Fruit fly (Drosophila melanogaster) whole organism, embryonic: Measurements from ENCODE around the gene ec.

Experiments
- Bdp1 ChIP-seq: fragments of 200-800 bp; sonication (Bioruptor generic); optimal IDR thresholded peaks from 3 replicates; lab custom pipeline; 2016; ENCODE audit warnings: missing biosample characterization, missing genetic modification characterization
- Blimp-1 ChIP-seq: fragments of 200-800 bp; sonication (Bioruptor generic); optimal IDR thresholded peaks from 3 replicates; lab custom pipeline; 2018; ENCODE audit warnings: missing biosample characterization, missing genetic modification characterization, mild to moderate bottlenecking, moderate library complexity, missing genetic modification reagents
- Bteb2 ChIP-seq: fragments of 200-800 bp; sonication (Bioruptor generic); optimal IDR thresholded peaks from 2 replicates; lab custom pipeline; 2016; ENCODE audit warnings: missing biosample characterization, missing genetic modification characterization
- CG11696 ChIP-seq: fragments of 200-800 bp; sonication (Bioruptor generic); IDR thresholded peaks from 2 replicates; pipeline ENCODE4 v1.3.6; 2022; ENCODE audit warnings: missing biosample characterization, missing genetic modification characterization
- CG1233 ChIP-seq: fragments of 200-800 bp; sonication (Bioruptor generic); optimal IDR thresholded peaks from 4 replicates; lab custom pipeline; 2018; ENCODE audit warnings: missing biosample characterization, mild to moderate bottlenecking, missing genetic modification characterization
- CG13296 ChIP-seq: fragments of 200-800 bp; sonication (Bioruptor generic); optimal IDR thresholded peaks from 3 replicates; lab custom pipeline; 2018; ENCODE audit warnings: missing biosample characterization, mild to moderate bottlenecking, missing genetic modification characterization
- CG14710 ChIP-seq: fragments of 200-800 bp; sonication (Bioruptor generic); optimal IDR thresholded peaks from 3 replicates; lab custom pipeline; 2019; ENCODE audit warnings: missing biosample characterization, mild to moderate bottlenecking, missing genetic modification characterization, moderate library complexity
- CG15514 ChIP-seq: fragments of 200-800 bp; sonication (Bioruptor generic); optimal IDR thresholded peaks from 3 replicates; lab custom pipeline; 2017; ENCODE audit warnings: missing biosample characterization, missing genetic modification characterization, mild to moderate bottlenecking, moderate library complexity, missing genetic modification reagents
- CG17328 ChIP-seq: fragments of 200-800 bp; sonication (Bioruptor generic); IDR thresholded peaks from 2 replicates; pipeline ENCODE4 v1.3.6; 2022; ENCODE audit warnings: missing biosample characterization, missing genetic modification characterization
- CG18011 ChIP-seq: fragments of 200-800 bp; sonication (Bioruptor generic); optimal IDR thresholded peaks from 2 replicates; lab custom pipeline; 2017; ENCODE audit warnings: missing biosample characterization, missing genetic modification characterization, mild to moderate bottlenecking, moderate library complexity, missing genotype
- CG2199 ChIP-seq: fragments of 200-800 bp; sonication (Bioruptor generic); IDR thresholded peaks from 3 replicates; pipeline ENCODE4 v1.3.6; 2022; ENCODE audit warnings: missing biosample characterization, missing genetic modification characterization
- CG2678 ChIP-seq: fragments of 200-800 bp; sonication (Bioruptor generic); optimal IDR thresholded peaks from 3 replicates; lab custom pipeline; 2019; ENCODE audit warnings: missing biosample characterization, mild to moderate bottlenecking, missing genetic modification characterization, moderate library complexity
- CG32772 ChIP-seq: fragments of 200-800 bp; sonication (Bioruptor generic); IDR thresholded peaks from 2 replicates; pipeline ENCODE4 v1.3.6; 2022; ENCODE audit warnings: missing biosample characterization, missing genetic modification characterization
- CG34224 ChIP-seq: fragments of 200-800 bp; sonication (Bioruptor generic); IDR thresholded peaks from 3 replicates; pipeline ENCODE4 v1.3.6; 2022; ENCODE audit warnings: missing biosample characterization, missing genetic modification characterization; ENCODE audit not compliant: partially characterized antibody
- CG5180 ChIP-seq: fragments of 200-800 bp; sonication (Bioruptor generic); optimal IDR thresholded peaks from 3 replicates; lab custom pipeline; 2017; ENCODE audit warnings: missing biosample characterization, missing genetic modification characterization, mild to moderate bottlenecking, moderate library complexity, missing genetic modification reagents
- CG6272 ChIP-seq: fragments of 200-800 bp; sonication (Bioruptor generic); IDR thresholded peaks from 2 replicates; pipeline ENCODE4 v1.3.6; 2022; ENCODE audit warnings: missing biosample characterization, missing genetic modification characterization
- CG6813 ChIP-seq: fragments of 200-800 bp; sonication (Bioruptor generic); optimal IDR thresholded peaks from 2 replicates; lab custom pipeline; 2017; ENCODE audit warnings: missing biosample characterization, missing genetic modification characterization, mild to moderate bottlenecking, moderate library complexity, missing genetic modification reagents
- CG7839 ChIP-seq: fragments of 200-800 bp; sonication (Bioruptor generic); optimal IDR thresholded peaks from 3 replicates; lab custom pipeline; 2018; ENCODE audit warnings: missing biosample characterization, mild to moderate bottlenecking, missing genetic modification characterization, moderate library complexity
- CHES-1-like ChIP-seq: fragments of 200-800 bp; sonication (Bioruptor generic); optimal IDR thresholded peaks from 2 replicates; lab custom pipeline; 2016; ENCODE audit warnings: missing biosample characterization, missing genetic modification characterization
- HHEX ChIP-seq: fragments of 200-800 bp; sonication (Bioruptor generic); optimal IDR thresholded peaks from 3 replicates; lab custom pipeline; 2017; ENCODE audit warnings: missing biosample characterization, mild to moderate bottlenecking, missing genetic modification characterization, missing genetic modification reagents
- Hr51 ChIP-seq, 2 experiments: fragments of 200-800 bp; sonication (Bioruptor generic); optimal IDR thresholded peaks; 2 replicates in 1 of 2; 3 replicates in 1 of 2; lab custom pipeline; 2016 to 2018; ENCODE audit warnings: missing biosample characterization in 2 of 2, missing genetic modification characterization in 2 of 2, mild to moderate bottlenecking in 1 of 2, moderate library complexity in 1 of 2
- Mad ChIP-seq: fragments of 200-800 bp; sonication (Bioruptor generic); optimal IDR thresholded peaks from 2 replicates; lab custom pipeline; 2016; ENCODE audit warnings: missing biosample characterization, missing genetic modification characterization
- Pdp1 ChIP-seq, 2 experiments: fragments of 200-800 bp; sonication (Bioruptor generic); optimal IDR thresholded peaks; 3 replicates each; lab custom pipeline; 2016; ENCODE audit warnings: missing biosample characterization in 2 of 2, missing genetic modification characterization in 2 of 2, mild to moderate bottlenecking in 1 of 2, moderate library complexity in 1 of 2
- Side ChIP-seq: fragments of 200-800 bp; sonication (Bioruptor generic); optimal IDR thresholded peaks from 2 replicates; lab custom pipeline; 2016; ENCODE audit warnings: missing biosample characterization, missing genetic modification characterization
- Sox100B ChIP-seq: fragments of 200-800 bp; sonication (Bioruptor generic); optimal IDR thresholded peaks from 3 replicates; lab custom pipeline; 2018; ENCODE audit warnings: missing biosample characterization, mild to moderate bottlenecking, missing genetic modification characterization
- ase ChIP-seq: fragments of 200-800 bp; sonication (Bioruptor generic); IDR thresholded peaks from 3 replicates; pipeline ENCODE4 v1.3.6; 2022; ENCODE audit warnings: missing biosample characterization, missing genetic modification characterization
- bigmax ChIP-seq: fragments of 200-800 bp; sonication (Bioruptor generic); optimal IDR thresholded peaks from 2 replicates; lab custom pipeline; 2018; ENCODE audit warnings: missing biosample characterization, mild to moderate bottlenecking, missing genetic modification characterization
- gsb ChIP-seq: fragments of 200-800 bp; sonication (Bioruptor generic); IDR thresholded peaks from 2 replicates; pipeline ENCODE4 v1.3.6; 2022; ENCODE audit warnings: missing biosample characterization, missing genetic modification characterization
- kni ChIP-seq: fragments of 200-800 bp; sonication (Bioruptor generic); optimal IDR thresholded peaks from 3 replicates; lab custom pipeline; 2017; ENCODE audit warnings: mild to moderate bottlenecking, missing biosample characterization, missing genetic modification reagents, missing genetic modification characterization
- lbe ChIP-seq: fragments of 200-800 bp; sonication (Bioruptor generic); optimal IDR thresholded peaks from 2 replicates; lab custom pipeline; 2016; ENCODE audit warnings: missing biosample characterization, mild to moderate bottlenecking, missing genetic modification characterization
- lov ChIP-seq, 2 experiments: fragments of 200-800 bp in 1 of 2; fragments of >200 bp in 1 of 2; sonication (Bioruptor generic) in 1 of 2; IDR thresholded peaks in 1 of 2; optimal IDR thresholded peaks in 1 of 2; 2 replicates in 1 of 2; 3 replicates in 1 of 2; pipeline versions ENCODE4 v1.3.6 to Lab custom; 2017 to 2022; ENCODE audit warnings: missing biosample characterization in 1 of 2, missing genetic modification characterization in 1 of 2
- nom ChIP-seq: fragments of 200-800 bp; sonication (Bioruptor generic); optimal IDR thresholded peaks from 2 replicates; lab custom pipeline; 2017; ENCODE audit warnings: missing biosample characterization, missing genetic modification characterization, mild to moderate bottlenecking, moderate library complexity, missing genetic modification reagents
- pita ChIP-seq: fragments of 200-800 bp; sonication (Bioruptor generic); optimal IDR thresholded peaks from 2 replicates; lab custom pipeline; 2017; ENCODE audit warnings: missing biosample characterization, mild to moderate bottlenecking, missing genetic modification characterization
- rib ChIP-seq: fragments of 200-800 bp; sonication (Bioruptor generic); IDR thresholded peaks from 2 replicates; pipeline ENCODE4 v1.3.6; 2022; ENCODE audit warnings: missing biosample characterization, missing genetic modification characterization
- tio ChIP-seq: fragments of 200-800 bp; sonication (Bioruptor generic); optimal IDR thresholded peaks from 2 replicates; lab custom pipeline; 2017; ENCODE audit warnings: missing biosample characterization, missing genetic modification characterization, inconsistent platforms
- trem ChIP-seq: fragments of 200-800 bp; optimal IDR thresholded peaks from 3 replicates; lab custom pipeline; 2019; ENCODE audit warnings: missing biosample characterization, mild to moderate bottlenecking, missing genetic modification characterization, moderate library complexity
- zen ChIP-seq: fragments of 200-800 bp; sonication (Bioruptor generic); optimal IDR thresholded peaks from 3 replicates; lab custom pipeline; 2018; ENCODE audit warnings: missing biosample characterization, mild to moderate bottlenecking, missing genetic modification characterization, moderate library complexity
- zf30C ChIP-seq: fragments of 200-800 bp; sonication (Bioruptor generic); optimal IDR thresholded peaks from 3 replicates; lab custom pipeline; 2018; ENCODE audit warnings: missing biosample characterization, mild to moderate bottlenecking, missing genetic modification characterization

ec gene

dm6 chrX:3775822-3776668, 35.5 kb upstream of the ec start (continued):
- peak; percentile 66 for TF ChIP-seq kni (GFP tag; lab: Kevin White, UChicago)
- TF ChIP-seq Bdp1 (GFP tag; lab: Kevin White, UChicago): no peak
- no peak for TF ChIP-seq Sox100B (GFP tag; lab: Kevin White, UChicago)
- TF ChIP-seq Bteb2 (GFP tag; lab: Kevin White, UChicago): no peak
- TF ChIP-seq lov (optimal IDR thresholded peaks at IDR 0.05; lab: Kevin White, UChicago): no peak
- no peak for TF ChIP-seq lov (GFP tag; IDR thresholded peaks at IDR 0.05; lab: Robert Waterston, UW)
- TF ChIP-seq CG7839 (tag; lab: Kevin White, UChicago): peak; percentile 2
- TF ChIP-seq CG15514: peak; percentile 2
- no peak for TF ChIP-seq CG1233 (GFP tag; lab: Kevin White, UChicago)
- TF ChIP-seq Side (GFP tag; lab: Kevin White, UChicago): no peak
- TF ChIP-seq CG6272: no peak
- TF ChIP-seq CG13296 (GFP tag; lab: Kevin White, UChicago): peak; percentile 47
- no peak for TF ChIP-seq bigmax
- TF ChIP-seq CG32772 (GFP tag; lab: Robert Waterston, UW): peak; percentile 42; the same call in 1 of the 2 replicates
- peak in 1 of 2 experiments; percentile 9 for TF ChIP-seq Pdp1 (GFP tag; optimal IDR thresholded peaks at IDR 0.05; lab: Kevin White, UChicago)
- peak; percentile 74; the same call in 1 of the 2 replicates for TF ChIP-seq rib (GFP tag; lab: Robert Waterston, UW)
- no peak for TF ChIP-seq zen
- TF ChIP-seq CHES-1-like (GFP tag; lab: Kevin White, UChicago): no peak
- no peak; the same call in 1 of the 2 replicates for TF ChIP-seq CG17328 (GFP tag; lab: Robert Waterston, UW)
- peak; percentile 72 for TF ChIP-seq lbe
- no peak for TF ChIP-seq trem (tag; lab: Kevin White, UChicago)
- no peak for TF ChIP-seq HHEX
- no peak for TF ChIP-seq CG11696 (GFP tag; lab: Robert Waterston, UW)
- TF ChIP-seq Hr51 (GFP tag; optimal IDR thresholded peaks at IDR 0.05; lab: Kevin White, UChicago): peak in 1 of 2 experiments; percentile 2
- TF ChIP-seq CG34224 (GFP tag; lab: Robert Waterston, UW): peak; percentile 10; the same call in 1 of the 3 replicates
- TF ChIP-seq CG5180 (GFP tag; lab: Kevin White, UChicago): peak; percentile 82
- TF ChIP-seq CG18011 (GFP tag; lab: Kevin White, UChicago): no peak
- no peak for TF ChIP-seq Mad (GFP tag; lab: Kevin White, UChicago)
- TF ChIP-seq CG2678 (tag; lab: Kevin White, UChicago): peak; percentile 33
- TF ChIP-seq zf30C (GFP tag; lab: Kevin White, UChicago): peak; percentile 59
- no peak for TF ChIP-seq tio (GFP tag; lab: Kevin White, UChicago)
- peak; percentile 18; the same call in 1 of the 3 replicates for TF ChIP-seq CG2199 (GFP tag; lab: Robert Waterston, UW)
- peak; percentile 29 for TF ChIP-seq Blimp-1
- no peak for TF ChIP-seq ase (GFP tag; lab: Robert Waterston, UW)
- TF ChIP-seq CG6813 (GFP tag; lab: Kevin White, UChicago): no peak
- TF ChIP-seq pita (GFP tag; lab: Kevin White, UChicago): no peak
- TF ChIP-seq gsb (GFP tag; lab: Robert Waterston, UW): no peak
- peak; percentile 11 for TF ChIP-seq CG14710
- peak; percentile 97 for TF ChIP-seq nom
